Worm (Caenorhabditis elegans): ENCODE data around the gene F59E12.8.

DNA sequence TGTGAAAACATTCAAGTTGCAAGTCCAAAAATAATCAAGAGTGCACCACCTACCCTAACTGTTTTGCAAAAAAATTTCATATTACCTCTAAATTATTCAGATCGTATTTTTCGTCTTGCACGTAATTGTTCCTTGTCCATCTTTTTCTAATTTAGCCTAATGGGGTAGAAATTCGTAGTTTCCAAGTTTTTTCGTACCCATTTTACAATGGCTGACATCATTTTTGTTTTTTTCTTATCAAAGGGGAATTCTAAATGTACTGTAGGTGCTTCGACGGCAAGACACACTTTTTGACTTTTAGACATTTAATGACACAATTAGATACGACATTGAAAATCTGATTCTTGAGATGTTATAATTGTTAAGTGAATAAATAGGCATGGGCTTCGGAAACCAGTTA lies 32.3 kb downstream of the F59E12.8 start:
- TF ChIP-seq K12H6.12 (tag; optimal IDR thresholded peaks at IDR 0.05) = no peak
- no peak for TF ChIP-seq lin-54 (GFP tag; optimal IDR thresholded peaks at IDR 0.05)
- TF ChIP-seq snpc-4 (GFP tag; optimal IDR thresholded peaks at IDR 0.05) = no peak
- no peak for TF ChIP-seq snpc-4 (tag; optimal IDR thresholded peaks at IDR 0.05)
- TF ChIP-seq egrh-3 (GFP tag; IDR thresholded peaks at IDR 0.05) = no peak
- TF ChIP-seq unc-62 (GFP tag; optimal IDR thresholded peaks at IDR 0.05) = no peak
- no peak for TF ChIP-seq fkh-3 (tag; optimal IDR thresholded peaks at IDR 0.05)
- no peak for TF ChIP-seq F22D6.2 (tag; optimal IDR thresholded peaks at IDR 0.05)
- no peak for TF ChIP-seq ceh-91 (GFP tag; IDR thresholded peaks at IDR 0.05)
- no peak for TF ChIP-seq dpff-1 (tag; optimal IDR thresholded peaks at IDR 0.05)
